Worm (Caenorhabditis elegans) whole organism, late embryonic: ENCODE results near the gene Y43F8C.6.

Source experiments
- C08G9.2 ChIP-seq: sonication (generic microtip); optimal IDR thresholded peaks from 2 replicates; lab custom pipeline; 2016; ENCODE audit warnings: mild to moderate bottlenecking, missing genetic modification characterization, moderate library complexity, missing compliant biosample characterization
- C38D4.7 ChIP-seq: fragments of 200-800 bp; sonication (Bioruptor generic); optimal IDR thresholded peaks from 2 replicates; lab custom pipeline; 2018; ENCODE audit warnings: mild to moderate bottlenecking, missing genetic modification characterization, moderate library complexity, missing compliant biosample characterization
- K09A11.1 ChIP-seq: sonication (generic microtip); optimal IDR thresholded peaks from 2 replicates; lab custom pipeline; 2017; ENCODE audit warnings: antibody characterized with exemption, mild to moderate bottlenecking, missing genetic modification characterization, missing compliant biosample characterization; ENCODE audit not compliant: insufficient read depth
- ama-1 ChIP-seq: fragments of 150-350 bp; optimal IDR thresholded peaks from 2 replicates; lab custom pipeline; 2014
- ceh-18 ChIP-seq: sonication (generic microtip); optimal IDR thresholded peaks from 2 replicates; lab custom pipeline; 2016; ENCODE audit warnings: missing genetic modification characterization, missing compliant biosample characterization
- ceh-19 ChIP-seq: fragments of 200-800 bp; sonication (Bioruptor generic); optimal IDR thresholded peaks from 2 replicates; lab custom pipeline; 2018; ENCODE audit warnings: mild to moderate bottlenecking, missing genetic modification characterization, missing compliant biosample characterization
- ceh-2 ChIP-seq: sonication (generic microtip); optimal IDR thresholded peaks from 2 replicates; lab custom pipeline; 2016; ENCODE audit warnings: missing genotype, missing genetic modification characterization, missing compliant biosample characterization
- ceh-22 ChIP-seq: sonication (generic microtip); optimal IDR thresholded peaks from 2 replicates; lab custom pipeline; 2017; ENCODE audit warnings: missing biosample characterization, missing genetic modification characterization
- ceh-30 ChIP-seq: fragments of 150-350 bp; optimal IDR thresholded peaks from 2 replicates; lab custom pipeline; 2014; ENCODE audit warnings: missing biosample characterization, missing genetic modification characterization
- ceh-34 ChIP-seq: sonication (generic microtip); optimal IDR thresholded peaks from 2 replicates; lab custom pipeline; 2016; ENCODE audit warnings: mild to moderate bottlenecking, missing genetic modification characterization, missing compliant biosample characterization
- ceh-48 ChIP-seq: sonication (generic microtip); optimal IDR thresholded peaks from 2 replicates; lab custom pipeline; 2016; ENCODE audit warnings: missing genetic modification characterization, inconsistent platforms, missing compliant biosample characterization
- ceh-6 ChIP-seq: fragments of 200-800 bp; sonication (Bioruptor generic); optimal IDR thresholded peaks from 2 replicates; lab custom pipeline; 2018; ENCODE audit warnings: mild to moderate bottlenecking, missing genetic modification characterization, missing compliant biosample characterization
- ceh-9 ChIP-seq: sonication (generic microtip); optimal IDR thresholded peaks from 2 replicates; lab custom pipeline; 2016; ENCODE audit warnings: mild to moderate bottlenecking, missing genetic modification characterization, inconsistent platforms, missing compliant biosample characterization
- dmd-4 ChIP-seq: sonication (generic microtip); optimal IDR thresholded peaks from 2 replicates; lab custom pipeline; 2016; ENCODE audit warnings: borderline replicate concordance, missing genetic modification characterization, missing compliant biosample characterization
- dve-1 ChIP-seq: sonication (generic microtip); optimal IDR thresholded peaks from 2 replicates; lab custom pipeline; 2017; ENCODE audit warnings: antibody characterized with exemption, mild to moderate bottlenecking, missing genetic modification characterization, missing compliant biosample characterization
- elt-2 ChIP-seq: sonication (generic microtip); optimal IDR thresholded peaks from 2 replicates; lab custom pipeline; 2016; ENCODE audit warnings: missing genetic modification reagents, missing genetic modification characterization, missing compliant biosample characterization
- elt-4 ChIP-seq: sonication (generic microtip); optimal IDR thresholded peaks from 2 replicates; lab custom pipeline; 2016; ENCODE audit warnings: missing genetic modification characterization, missing compliant biosample characterization
- eyg-1 ChIP-seq: sonication (generic microtip); optimal IDR thresholded peaks from 2 replicates; lab custom pipeline; 2016; ENCODE audit warnings: missing genotype, missing genetic modification characterization, missing compliant biosample characterization
- fax-1 ChIP-seq: sonication (generic microtip); optimal IDR thresholded peaks from 2 replicates; lab custom pipeline; 2016; ENCODE audit warnings: missing genotype, missing genetic modification characterization, missing compliant biosample characterization
- hlh-13 ChIP-seq: fragments of 200-800 bp; sonication (Bioruptor generic); optimal IDR thresholded peaks from 2 replicates; lab custom pipeline; 2018; ENCODE audit warnings: mild to moderate bottlenecking, missing genetic modification characterization, missing compliant biosample characterization
- hlh-15 ChIP-seq: sonication (generic microtip); optimal IDR thresholded peaks from 2 replicates; lab custom pipeline; 2016; ENCODE audit warnings: missing genetic modification characterization, missing compliant biosample characterization
- hlh-6 ChIP-seq: sonication (generic microtip); optimal IDR thresholded peaks from 2 replicates; lab custom pipeline; 2016; ENCODE audit warnings: missing genotype, missing genetic modification characterization, missing compliant biosample characterization
- lim-6 ChIP-seq: sonication (generic microtip); optimal IDR thresholded peaks from 2 replicates; lab custom pipeline; 2016; ENCODE audit warnings: missing genetic modification characterization, missing compliant biosample characterization
- madf-2 ChIP-seq: sonication (generic microtip); optimal IDR thresholded peaks from 2 replicates; lab custom pipeline; 2017; ENCODE audit warnings: missing genetic modification characterization, missing compliant biosample characterization
- nhr-11 ChIP-seq: fragments of 150-350 bp; optimal IDR thresholded peaks from 2 replicates; lab custom pipeline; 2014; ENCODE audit warnings: missing biosample characterization, missing genetic modification characterization
- npax-4 ChIP-seq: sonication (generic microtip); optimal IDR thresholded peaks from 2 replicates; lab custom pipeline; 2016; ENCODE audit warnings: missing genetic modification characterization, missing compliant biosample characterization
- pat-9 ChIP-seq: fragments of 200-800 bp; sonication (Bioruptor generic); optimal IDR thresholded peaks from 2 replicates; lab custom pipeline; 2018; ENCODE audit warnings: mild to moderate bottlenecking, missing genetic modification characterization, moderate library complexity, missing compliant biosample characterization
- pax-1 ChIP-seq: fragments of 150-350 bp; optimal IDR thresholded peaks from 2 replicates; lab custom pipeline; 2014; ENCODE audit warnings: missing biosample characterization, missing genetic modification characterization
- pha-2 ChIP-seq: sonication (generic microtip); optimal IDR thresholded peaks from 2 replicates; lab custom pipeline; 2017; ENCODE audit warnings: mild to moderate bottlenecking, missing genetic modification characterization, missing compliant biosample characterization
- pqm-1 ChIP-seq: sonication (generic microtip); optimal IDR thresholded peaks from 2 replicates; lab custom pipeline; 2016; ENCODE audit warnings: missing genetic modification characterization, missing compliant biosample characterization
- pros-1 ChIP-seq: fragments of 150-350 bp; optimal IDR thresholded peaks from 2 replicates; lab custom pipeline; 2014; ENCODE audit warnings: missing biosample characterization, missing genetic modification reagents, missing genetic modification characterization
- ref-2 ChIP-seq: sonication (generic microtip); optimal IDR thresholded peaks from 2 replicates; lab custom pipeline; 2016; ENCODE audit warnings: missing genetic modification characterization, missing compliant biosample characterization
- sdc-2 ChIP-seq: sonication (generic microtip); optimal IDR thresholded peaks from 2 replicates; lab custom pipeline; 2016; ENCODE audit warnings: missing genotype, missing genetic modification characterization, missing compliant biosample characterization
- sox-4 ChIP-seq: sonication (generic microtip); optimal IDR thresholded peaks from 2 replicates; lab custom pipeline; 2017; ENCODE audit warnings: mild to moderate bottlenecking, missing genetic modification characterization, inconsistent platforms, missing compliant biosample characterization
- syd-9 ChIP-seq: sonication (generic microtip); optimal IDR thresholded peaks from 2 replicates; lab custom pipeline; 2016; ENCODE audit warnings: mild to moderate bottlenecking, missing genetic modification characterization, moderate library complexity, missing compliant biosample characterization
- tbx-7 ChIP-seq: sonication (generic microtip); optimal IDR thresholded peaks from 2 replicates; lab custom pipeline; 2016; ENCODE audit warnings: missing genotype, missing genetic modification characterization, missing compliant biosample characterization
- ttx-3 ChIP-seq: sonication (generic microtip); optimal IDR thresholded peaks from 2 replicates; lab custom pipeline; 2016; ENCODE audit warnings: missing genetic modification reagents, missing genetic modification characterization, missing compliant biosample characterization
- unc-3 ChIP-seq, 2 experiments: fragments of 200-800 bp in 1 of 2; sonication (Bioruptor generic) in 1 of 2; sonication (generic microtip) in 1 of 2; conservative IDR thresholded peaks in 1 of 2; optimal IDR thresholded peaks in 1 of 2; 2 replicates each; pipeline versions ENCODE4 v1.3.6 to Lab custom; 2016 to 2022; ENCODE audit warnings: missing compliant biosample characterization in 2 of 2, missing genetic modification characterization in 2 of 2, missing genetic modification reagents in 1 of 2
- unc-42 ChIP-seq: sonication (generic microtip); optimal IDR thresholded peaks from 2 replicates; lab custom pipeline; 2016; ENCODE audit warnings: missing genotype, missing genetic modification characterization, missing compliant biosample characterization
- zip-5 ChIP-seq: sonication (generic microtip); optimal IDR thresholded peaks from 2 replicates; lab custom pipeline; 2016; ENCODE audit warnings: missing genetic modification characterization, missing compliant biosample characterization
- ztf-16 ChIP-seq: sonication (generic microtip); optimal IDR thresholded peaks from 2 replicates; lab custom pipeline; 2017; ENCODE audit warnings: missing genetic modification characterization, missing compliant biosample characterization

Y43F8C.6 gene

ce11 chrV:19643015-19643414 is 2.3 kb upstream of the Y43F8C.6 start (continued):
- TF ChIP-seq sdc-2 (tag; lab: Kevin White, UChicago) = peak; percentile 91
- TF ChIP-seq pros-1 (tag; lab: Kevin White, UChicago) = peak; percentile 21
- TF ChIP-seq tbx-7 (tag; lab: Kevin White, UChicago) = peak; percentile 83
- TF ChIP-seq pax-1 (tag; lab: Kevin White, UChicago) = no peak
- TF ChIP-seq elt-4 (tag; lab: Kevin White, UChicago) = no peak
- peak; percentile 97 for TF ChIP-seq madf-2 (tag; lab: Kevin White, UChicago)
- peak; percentile 98 for TF ChIP-seq ceh-19 (GFP tag; lab: Kevin White, UChicago)
- peak; percentile 99 for TF ChIP-seq elt-2
- TF ChIP-seq C08G9.2 = peak; percentile 91
- no peak for TF ChIP-seq ama-1 (lab: Kevin White, UChicago)
- peak; percentile 89 for TF ChIP-seq ceh-22 (tag; lab: Kevin White, UChicago)
- TF ChIP-seq ttx-3 (tag; lab: Kevin White, UChicago) = peak; percentile 97
- TF ChIP-seq C38D4.7 = peak; percentile 96
- peak; percentile 90 for TF ChIP-seq unc-3 (GFP tag; conservative IDR thresholded peaks at IDR 0.05; lab: Robert Waterston, UW)
- TF ChIP-seq unc-3 (tag; optimal IDR thresholded peaks at IDR 0.05; lab: Kevin White, UChicago) = peak; percentile 97
- TF ChIP-seq ceh-2 (tag; lab: Kevin White, UChicago) = peak; percentile 96
- peak; percentile 94 for TF ChIP-seq K09A11.1 (tag; lab: Kevin White, UChicago)
- peak; percentile 94 for TF ChIP-seq ceh-9 (tag; lab: Kevin White, UChicago)
- TF ChIP-seq hlh-15 (tag; lab: Kevin White, UChicago) = peak; percentile 94
- peak; percentile 96 for TF ChIP-seq ceh-30
- TF ChIP-seq pat-9 (tag; lab: Kevin White, UChicago) = peak; percentile 99
- peak; percentile 98 for TF ChIP-seq ceh-34 (tag; lab: Kevin White, UChicago)
- peak; percentile 99 for TF ChIP-seq ztf-16 (tag; lab: Kevin White, UChicago)
- TF ChIP-seq lim-6 (tag; lab: Kevin White, UChicago) = peak; percentile 93
- TF ChIP-seq ceh-18 (tag; lab: Kevin White, UChicago) = peak; percentile 98
- TF ChIP-seq hlh-6 (tag; lab: Kevin White, UChicago) = peak; percentile 99
- peak; percentile 99 for TF ChIP-seq pha-2 (tag; lab: Kevin White, UChicago)
- TF ChIP-seq nhr-11 (tag; lab: Kevin White, UChicago) = no peak
- peak; percentile 86 for TF ChIP-seq zip-5 (tag; lab: Kevin White, UChicago)
- TF ChIP-seq ceh-6 (GFP tag; lab: Kevin White, UChicago) = peak; percentile 98
- peak; percentile 95 for TF ChIP-seq fax-1 (tag; lab: Kevin White, UChicago)
- peak; percentile 96 for TF ChIP-seq ceh-48 (tag; lab: Kevin White, UChicago)
- peak; percentile 95 for TF ChIP-seq dmd-4 (tag; lab: Kevin White, UChicago)
- TF ChIP-seq npax-4 (tag; lab: Kevin White, UChicago) = peak; percentile 96
- peak; percentile 97 for TF ChIP-seq dve-1 (tag; lab: Kevin White, UChicago)
- TF ChIP-seq unc-42 (tag; lab: Kevin White, UChicago) = peak; percentile 89
- TF ChIP-seq, all 69 proteins: peak for 64

DNA sequence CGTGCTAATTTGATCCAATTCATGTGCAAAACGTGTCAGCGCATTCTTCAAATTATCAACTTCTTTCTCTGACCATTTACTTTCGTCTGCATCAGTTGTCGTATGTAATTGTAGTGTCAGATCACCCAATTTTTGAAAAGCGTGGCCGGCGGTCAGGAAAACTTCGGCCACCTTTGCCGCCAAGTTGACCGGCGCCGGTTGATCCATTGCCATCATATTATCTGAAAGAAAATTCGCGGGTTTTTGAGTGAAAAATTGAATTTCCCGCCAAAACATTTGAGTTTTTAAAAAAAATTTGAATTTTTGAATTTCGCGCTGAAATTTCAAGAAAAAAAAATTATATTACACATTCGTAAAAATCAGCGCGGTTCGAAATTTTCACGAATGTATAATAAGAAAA is 2.8 kb downstream of the Y43F8C.6 start:
- TF ChIP-seq syd-9 (no peak), sox-4 (tag; lab: Kevin White, UChicago) (no peak), eyg-1 (tag; lab: Kevin White, UChicago) (no peak), pqm-1 (tag; lab: Kevin White, UChicago) (no peak), ref-2 (tag; lab: Kevin White, UChicago) (no peak), hlh-13 (GFP tag; lab: Kevin White, UChicago) (no peak), madf-2 (tag; lab: Kevin White, UChicago) (no peak), ceh-22 (tag; lab: Kevin White, UChicago) (no peak), ceh-2 (tag; lab: Kevin White, UChicago) (no peak), zip-5 (tag; lab: Kevin White, UChicago) (no peak), ama-1 (lab: Kevin White, UChicago) (no peak)
